Worm (Caenorhabditis elegans): ENCODE results near the gene dgk-5.

Gene dgk-5

ce11 chrII:6470985-6471384 lies at the start of gene dgk-5:
Gene dgk-5, minus strand, starts transcription at chrII:6471085.
- TF ChIP-seq unc-62 (GFP tag; optimal IDR thresholded peaks at IDR 0.05), result no peak

- TF ChIP-seq unc-62 (GFP tag; optimal IDR thresholded peaks at IDR 0.05), result no peak
Measured at ce11 chrII:6520103-6520502, 49.2 kb upstream of the dgk-5 start.

DNA sequence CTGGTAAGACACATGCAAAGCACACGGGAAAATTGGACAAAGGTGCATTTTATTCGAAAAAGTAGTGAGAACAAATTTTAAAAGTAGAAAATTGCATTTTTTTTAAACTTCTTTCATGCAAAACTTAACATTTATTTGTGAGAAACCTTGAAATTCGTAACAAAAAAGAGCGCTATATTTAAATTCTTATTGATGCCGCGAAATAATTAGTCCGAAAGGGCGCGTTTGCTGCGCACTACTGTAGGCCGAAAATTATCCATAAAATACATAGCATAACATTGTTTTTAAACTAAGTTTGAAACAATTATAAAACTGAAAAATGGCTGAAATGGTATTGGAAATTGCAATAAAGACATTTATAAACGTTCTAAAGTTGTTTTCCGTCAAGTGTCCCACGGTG lies 48.8 kb upstream of the dgk-5 start:
- TF ChIP-seq unc-62 (GFP tag; optimal IDR thresholded peaks at IDR 0.05), result no peak

ce11 chrII:6516276-6516675 lies 45.4 kb upstream of the dgk-5 start, which contains the start of gene C56E6.7:
Gene C56E6.7, plus strand, starts transcription at chrII:6516576.
- TF ChIP-seq unc-62 (GFP tag; optimal IDR thresholded peaks at IDR 0.05), result no peak

DNA sequence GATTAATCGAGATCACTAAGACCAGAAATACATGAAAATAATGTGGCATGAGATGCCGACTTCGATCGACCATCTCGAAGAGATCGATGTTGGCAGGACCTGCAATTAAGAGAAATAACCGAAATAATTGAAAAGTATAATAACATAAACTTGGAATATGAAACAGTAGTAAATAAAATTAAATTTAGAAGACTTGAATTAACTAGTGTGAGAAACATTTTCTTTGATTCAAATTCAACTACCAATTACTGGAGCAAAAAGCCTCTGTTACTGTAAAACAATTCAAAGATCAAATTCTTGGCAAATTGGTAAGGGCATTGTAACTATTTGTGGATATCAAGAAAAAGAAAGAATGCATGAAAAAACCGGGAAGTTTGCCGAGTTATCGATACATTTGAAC lies 43.0 kb upstream of the dgk-5 start, which contains the start of gene R05G9R.1:
TSS of gene R05G9R.1 (minus strand) at position 101 of the 400 bp plus-strand sequence.
- no peak for TF ChIP-seq unc-62 (GFP tag; optimal IDR thresholded peaks at IDR 0.05)

ce11 chrII:6513357-6513756 lies 42.5 kb upstream of the dgk-5 start:
- TF ChIP-seq unc-62 (GFP tag; optimal IDR thresholded peaks at IDR 0.05), result no peak

ce11 chrII:6502826-6503225 lies 31.9 kb upstream of the dgk-5 start, which contains the start of gene R05G9.1:
Gene R05G9.1, plus strand, starts transcription at chrII:6503168.
- no peak for TF ChIP-seq unc-62 (GFP tag; optimal IDR thresholded peaks at IDR 0.05)

DNA sequence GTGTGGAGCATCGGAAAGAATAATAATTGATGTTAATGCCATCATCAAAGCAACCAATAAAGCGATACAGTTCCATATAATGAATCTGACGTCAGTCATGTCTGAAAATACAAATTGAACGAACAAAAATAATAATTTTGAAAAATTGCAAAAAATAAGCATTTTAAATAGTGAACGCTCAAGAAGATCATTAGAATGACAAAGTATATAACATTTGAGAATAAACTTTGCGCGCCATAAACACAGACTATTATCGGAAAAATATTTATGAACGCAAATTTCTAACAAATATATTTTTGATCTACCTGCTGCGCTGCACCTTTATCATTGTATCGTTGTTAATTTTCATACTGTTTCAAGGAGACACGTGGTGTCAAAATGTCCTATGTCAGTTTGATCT lies 30.5 kb upstream of the dgk-5 start, which contains the start of gene R05G9.3:
TSS of gene R05G9.3 (minus strand) at position 101 of the 400 bp plus-strand sequence.
- TF ChIP-seq unc-62 (GFP tag; optimal IDR thresholded peaks at IDR 0.05), result no peak

- TF ChIP-seq unc-62 (GFP tag; optimal IDR thresholded peaks at IDR 0.05), result no peak
Measured at ce11 chrII:6500161-6500560, 29.3 kb upstream of the dgk-5 start, which contains the start of gene R05G9.5. Gene R05G9.5, minus strand, starts transcription at chrII:6500261.

DNA sequence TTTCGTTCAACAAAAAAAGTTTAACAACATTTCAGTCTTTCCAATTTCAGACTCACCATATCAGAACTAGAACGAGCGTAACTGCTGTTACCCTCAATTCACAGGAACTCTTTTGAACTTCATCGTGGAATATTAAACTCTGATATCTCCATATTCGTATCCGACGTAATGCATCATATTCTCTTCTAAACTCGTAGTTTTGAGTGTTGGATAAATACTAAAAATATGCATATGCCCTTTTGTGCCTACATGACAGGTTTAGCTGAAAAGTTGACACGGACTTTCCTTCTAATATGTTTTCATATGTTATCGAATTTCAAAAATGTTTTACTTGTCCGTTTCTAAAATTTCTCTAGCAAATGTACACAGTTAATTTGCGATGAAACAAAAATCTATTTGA lies 28.2 kb upstream of the dgk-5 start, which contains the start of gene twk-49:
TSS of gene twk-49 (minus strand) at position 101 of the 400 bp plus-strand sequence.
- TF ChIP-seq unc-62 (GFP tag; optimal IDR thresholded peaks at IDR 0.05), result no peak

DNA sequence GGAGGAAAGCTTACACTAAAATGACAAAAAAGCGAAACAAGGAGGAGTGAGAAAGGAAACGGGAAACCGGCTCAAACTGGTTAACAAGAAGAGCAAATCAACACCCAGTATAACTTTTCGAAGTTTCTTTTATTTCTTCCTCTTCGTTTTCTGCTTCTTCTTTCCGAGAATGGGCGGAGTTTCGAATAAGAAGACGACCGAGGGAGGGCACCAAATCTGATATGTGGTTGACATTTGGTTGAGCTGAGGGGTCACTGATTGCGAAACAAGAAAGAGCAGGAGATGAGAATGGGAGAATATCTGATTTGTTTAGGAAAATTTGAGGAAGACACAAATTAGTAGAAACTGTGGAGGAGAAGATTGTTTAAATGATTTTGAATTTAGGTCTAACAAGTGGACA lies 27.7 kb upstream of the dgk-5 start:
- TF ChIP-seq unc-62 (GFP tag; optimal IDR thresholded peaks at IDR 0.05), result no peak

DNA sequence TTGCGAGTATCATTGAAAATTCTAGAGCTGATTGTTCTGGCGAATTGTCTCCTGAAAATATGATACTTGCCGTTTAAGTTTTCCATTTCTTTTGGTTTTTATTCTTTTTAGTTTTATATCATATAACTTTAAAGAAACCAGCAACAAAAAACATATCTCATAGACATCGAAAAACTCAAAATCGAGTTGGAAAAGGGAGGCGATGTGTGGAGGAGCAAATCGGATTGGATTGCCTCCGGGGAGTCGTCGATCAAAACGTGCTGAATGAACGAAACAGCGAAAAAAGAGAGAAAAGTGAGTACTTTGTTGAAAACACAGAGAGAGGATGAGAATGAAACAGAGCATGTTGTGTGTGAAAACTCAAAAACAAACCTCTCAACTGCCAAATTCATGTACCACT lies 26.3 kb upstream of the dgk-5 start:
- TF ChIP-seq unc-62 (GFP tag; optimal IDR thresholded peaks at IDR 0.05), result no peak

ce11 chrII:6496496-6496895 lies 25.6 kb upstream of the dgk-5 start:
- TF ChIP-seq unc-62 (GFP tag; optimal IDR thresholded peaks at IDR 0.05), result no peak

- TF ChIP-seq unc-62 (GFP tag; optimal IDR thresholded peaks at IDR 0.05), result no peak
Measured at ce11 chrII:6493709-6494326, 22.9 kb upstream of the dgk-5 start.

DNA sequence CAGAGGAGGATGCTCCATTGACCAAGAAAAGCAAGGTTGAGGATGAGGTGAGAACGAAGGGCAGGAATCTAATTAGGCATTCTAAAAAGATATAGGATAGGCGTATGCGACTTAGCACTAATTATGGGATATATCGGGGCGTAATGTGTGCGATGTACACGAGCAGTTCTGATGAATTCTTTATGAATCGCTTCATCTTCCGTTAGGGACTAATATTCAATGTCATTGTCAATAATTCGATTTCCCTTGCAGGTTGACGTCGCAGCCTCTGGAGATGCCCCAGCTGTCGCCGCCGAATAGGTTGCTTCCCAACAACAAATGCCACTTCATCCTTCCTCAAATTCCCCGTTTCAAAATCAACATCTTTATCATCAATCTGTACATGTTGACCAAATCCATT lies 22.3 kb upstream of the dgk-5 start:
- no peak for TF ChIP-seq unc-62 (GFP tag; optimal IDR thresholded peaks at IDR 0.05)

ce11 chrII:6491817-6492452 lies 21.1 kb upstream of the dgk-5 start, which contains the start of the genes T28D9.11 and T28D9.1:
Gene T28D9.11, minus strand, starts transcription at chrII:6491993.
Gene T28D9.1, plus strand, starts transcription at chrII:6492402.
- no peak for TF ChIP-seq unc-62 (GFP tag; optimal IDR thresholded peaks at IDR 0.05)

DNA sequence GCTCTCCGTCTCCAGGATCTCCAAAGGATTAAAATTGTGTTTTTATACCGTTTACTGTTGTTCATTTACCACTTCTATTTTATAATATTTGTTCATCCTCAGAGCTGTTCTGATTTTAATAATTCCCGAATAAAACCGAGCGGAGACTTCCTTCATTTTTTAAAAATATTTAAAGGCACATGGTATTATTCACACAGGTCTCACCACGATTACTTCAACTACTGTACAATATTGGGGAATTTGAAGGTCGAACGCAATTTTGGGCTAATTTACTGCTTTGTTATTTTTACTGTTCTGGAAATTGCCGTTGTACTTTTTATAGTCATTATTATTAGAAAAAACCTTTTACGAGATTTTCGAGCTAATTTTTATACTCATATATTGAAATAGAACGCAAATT lies 20.3 kb upstream of the dgk-5 start:
- no peak for TF ChIP-seq unc-62 (GFP tag; optimal IDR thresholded peaks at IDR 0.05)

All from whole organism, dauer.